Worm (Caenorhabditis elegans): ENCODE results near the gene str-13.

DNA sequence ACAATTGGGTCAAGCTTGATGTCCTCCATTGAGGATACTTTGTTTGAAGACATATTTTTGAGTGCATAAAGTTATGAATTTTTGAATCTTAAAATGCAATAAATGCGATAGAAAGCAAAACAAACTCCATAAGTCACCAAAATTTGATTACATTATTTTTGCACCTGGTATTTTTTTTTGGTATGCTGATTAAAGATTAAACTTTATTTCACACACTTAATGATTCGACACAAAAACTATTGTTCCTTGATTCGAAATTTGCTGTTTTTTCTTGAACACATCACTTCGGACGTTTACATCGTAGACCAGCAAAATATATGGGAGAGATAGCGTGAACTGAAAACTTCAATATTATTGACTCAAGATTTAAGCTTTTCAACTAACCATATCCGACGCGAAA lies 13.2 kb upstream of the str-13 start, which contains the start of gene srg-61:
- TF ChIP-seq egl-43 (GFP tag; IDR thresholded peaks at IDR 0.05) (no peak), snpc-1.2 (GFP tag; IDR thresholded peaks at IDR 0.05) (no peak), unc-62 (GFP tag; optimal IDR thresholded peaks at IDR 0.05 in 1 of 2) (no peak), unc-62 (tag; optimal IDR thresholded peaks at IDR 0.05) (no peak), T26A8.4 (GFP tag; IDR thresholded peaks at IDR 0.05) (no peak), nhr-237 (tag; optimal IDR thresholded peaks at IDR 0.05) (no peak)
